Fruit fly (Drosophila melanogaster): ENCODE data around the gene RhoGAP92B.
A peak's percentile ranks its signal among the peaks of the same experiment; 100 is the strongest.

RhoGAP92B gene

DNA sequence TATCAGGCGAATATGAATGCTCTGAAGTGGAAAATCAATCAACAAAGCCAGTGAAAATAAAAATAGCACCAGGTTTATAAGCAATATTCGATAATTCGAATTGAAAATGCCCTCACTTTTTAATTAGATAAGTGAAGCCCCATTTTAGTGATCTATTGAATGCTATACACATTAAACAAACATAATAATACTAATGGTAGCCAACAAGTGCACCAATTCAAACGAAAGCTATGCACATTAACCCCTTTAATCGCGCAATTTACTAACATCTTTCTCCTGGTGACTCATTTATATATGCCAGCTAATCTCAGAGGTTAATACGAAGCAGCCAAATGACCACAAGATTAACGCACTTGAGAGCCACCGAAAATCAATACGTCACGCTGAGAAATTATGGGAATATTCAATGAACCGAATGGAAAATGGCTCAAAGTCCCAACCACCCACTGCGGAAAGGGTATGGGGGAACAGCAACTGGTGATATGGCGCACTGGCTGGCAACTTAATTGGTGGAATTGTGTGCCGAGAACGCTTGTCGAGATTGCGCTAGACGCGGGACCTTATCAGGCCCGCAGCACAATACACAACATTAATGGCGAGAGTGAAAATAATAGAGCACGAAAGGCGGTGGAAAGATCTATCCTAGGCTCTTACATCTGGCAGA lies 45.5 kb upstream of the RhoGAP92B start:
- TF ChIP-seq CG10147 (GFP tag; optimal IDR thresholded peaks at IDR 0.05) = no peak
- no peak for TF ChIP-seq Six4 (GFP tag; optimal IDR thresholded peaks at IDR 0.05)
- TF ChIP-seq org-1 (GFP tag; optimal IDR thresholded peaks at IDR 0.05) = peak; percentile 32
- TF ChIP-seq gem (tag; optimal IDR thresholded peaks at IDR 0.05) = peak; percentile 16
- no peak for TF ChIP-seq kni (GFP tag; optimal IDR thresholded peaks at IDR 0.05)
- no peak for TF ChIP-seq fd102C (GFP tag; optimal IDR thresholded peaks at IDR 0.05)
- no peak for TF ChIP-seq her (GFP tag; optimal IDR thresholded peaks at IDR 0.05)
- no peak for TF ChIP-seq CG17359 (tag; optimal IDR thresholded peaks at IDR 0.05)
- TF ChIP-seq CG10959 (GFP tag; IDR thresholded peaks at IDR 0.05) = no peak
- no peak for TF ChIP-seq CG11456 (GFP tag; IDR thresholded peaks at IDR 0.05)
- TF ChIP-seq PHDP (tag; optimal IDR thresholded peaks at IDR 0.05) = no peak
- peak; percentile 18 for TF ChIP-seq grau (tag; optimal IDR thresholded peaks at IDR 0.05)
- no peak for TF ChIP-seq Chrac-16 (GFP tag; optimal IDR thresholded peaks at IDR 0.05)
- no peak for TF ChIP-seq salm (tag; optimal IDR thresholded peaks at IDR 0.05)
- 0 out of 2 replicates have a peak, but pooled peaks have one; percentile 26 for TF ChIP-seq CG32532 (GFP tag; IDR thresholded peaks at IDR 0.05)
- peak; percentile 88 for TF ChIP-seq mirr (GFP tag; optimal IDR thresholded peaks at IDR 0.05)
- no peak for TF ChIP-seq fd3F (GFP tag; optimal IDR thresholded peaks at IDR 0.05)
- TF ChIP-seq wdn (GFP tag; IDR thresholded peaks at IDR 0.05) = no peak
- no peak for TF ChIP-seq h (optimal IDR thresholded peaks at IDR 0.05)
- TF ChIP-seq MBD-R2 (GFP tag; IDR thresholded peaks at IDR 0.05) = no peak
- TF ChIP-seq CG9932 (GFP tag; IDR thresholded peaks at IDR 0.05) = 0 out of 2 replicates have a peak, but pooled peaks have one; percentile 31
- no peak for TF ChIP-seq sna (GFP tag; IDR thresholded peaks at IDR 0.05; ENCODE audit: partially characterized antibody)
- TF ChIP-seq CG15514 (GFP tag; optimal IDR thresholded peaks at IDR 0.05) = no peak
- TF ChIP-seq nau (GFP tag; optimal IDR thresholded peaks at IDR 0.05) = no peak
- TF ChIP-seq HmgZ (tag; optimal IDR thresholded peaks at IDR 0.05) = no peak
- TF ChIP-seq lola (GFP tag; optimal IDR thresholded peaks at IDR 0.05) = no peak
- no peak for TF ChIP-seq Hr39 (optimal IDR thresholded peaks at IDR 0.05)
- TF ChIP-seq grn (GFP tag; optimal IDR thresholded peaks at IDR 0.05) = no peak
- no peak for TF ChIP-seq zen (tag; optimal IDR thresholded peaks at IDR 0.05)
- TF ChIP-seq Optix (GFP tag; IDR thresholded peaks at IDR 0.05) = no peak
- TF ChIP-seq Adf1 (GFP tag; IDR thresholded peaks at IDR 0.05) = no peak
- TF ChIP-seq CG4707 (GFP tag; optimal IDR thresholded peaks at IDR 0.05) = no peak
- TF ChIP-seq Atf3 (GFP tag; optimal IDR thresholded peaks at IDR 0.05) = no peak
- TF ChIP-seq da (GFP tag; optimal IDR thresholded peaks at IDR 0.05) = no peak
- TF ChIP-seq Side (GFP tag; optimal IDR thresholded peaks at IDR 0.05) = no peak
- no peak for TF ChIP-seq fru (optimal IDR thresholded peaks at IDR 0.05)
- no peak for TF ChIP-seq CG12219 (GFP tag; optimal IDR thresholded peaks at IDR 0.05)
- no peak for TF ChIP-seq CG13424 (tag; optimal IDR thresholded peaks at IDR 0.05)
- TF ChIP-seq CG14860 (GFP tag; IDR thresholded peaks at IDR 0.05; ENCODE audit: partially characterized antibody) = no peak
- TF ChIP-seq ac (GFP tag; optimal IDR thresholded peaks at IDR 0.05) = no peak
- TF ChIP-seq CG6272 (GFP tag; IDR thresholded peaks at IDR 0.05) = no peak
- no peak for TF ChIP-seq sima (GFP tag; optimal IDR thresholded peaks at IDR 0.05)
- no peak for TF ChIP-seq Lpt (GFP tag; optimal IDR thresholded peaks at IDR 0.05)
- TF ChIP-seq ro (GFP tag; IDR thresholded peaks at IDR 0.05) = no peak
- TF ChIP-seq btn (GFP tag; optimal IDR thresholded peaks at IDR 0.05) = no peak
- TF ChIP-seq Ptx1 (GFP tag; IDR thresholded peaks at IDR 0.05) = no peak
- TF ChIP-seq sug (tag; optimal IDR thresholded peaks at IDR 0.05) = peak; percentile 76
- no peak for TF ChIP-seq Pdp1 (GFP tag; optimal IDR thresholded peaks at IDR 0.05)
- no peak for TF ChIP-seq Bdp1 (GFP tag; optimal IDR thresholded peaks at IDR 0.05)
- no peak for TF ChIP-seq kay (GFP tag; optimal IDR thresholded peaks at IDR 0.05)
- TF ChIP-seq Camta (GFP tag; optimal IDR thresholded peaks at IDR 0.05) = no peak
- no peak for TF ChIP-seq CG4328 (GFP tag; optimal IDR thresholded peaks at IDR 0.05)

Data from whole organism, embryonic.